Fruit fly (Drosophila melanogaster): Measurements from ENCODE around the gene CG14853.

DNA sequence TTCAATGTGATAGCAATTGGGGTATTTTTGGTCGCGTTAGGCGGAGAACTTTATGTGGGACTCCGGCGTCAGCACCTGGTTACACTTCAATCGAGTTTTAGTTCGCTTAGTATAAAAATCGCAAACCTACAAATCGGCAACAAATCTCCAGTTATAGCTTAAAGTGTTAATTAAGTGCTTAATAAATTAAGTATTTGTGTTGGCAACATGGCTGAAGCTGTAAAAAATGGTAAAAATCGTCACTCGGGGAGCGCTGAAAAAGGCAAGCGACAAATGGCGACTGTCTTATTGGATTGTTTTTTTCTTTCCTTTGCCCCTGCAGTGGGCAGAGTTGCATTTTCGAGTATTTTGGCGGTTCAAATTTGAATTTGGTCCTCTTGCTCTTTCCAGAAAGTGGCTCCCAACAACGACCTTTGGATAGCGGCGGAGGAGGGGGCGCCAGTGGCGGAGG, 49.9 kb downstream of the CG14853 start, which contains the start of gene Hexim:
- no peak for TF ChIP-seq cnc (optimal IDR thresholded peaks at IDR 0.05)
- peak; percentile 75 for TF ChIP-seq bab1 (GFP tag; optimal IDR thresholded peaks at IDR 0.05)
- peak; percentile 35 for TF ChIP-seq cic (GFP tag; optimal IDR thresholded peaks at IDR 0.05)
- TF ChIP-seq CG14711 (tag; optimal IDR thresholded peaks at IDR 0.05): peak; percentile 30
